Fruit fly (Drosophila melanogaster): Measurements from ENCODE around the gene side-III.

DNA sequence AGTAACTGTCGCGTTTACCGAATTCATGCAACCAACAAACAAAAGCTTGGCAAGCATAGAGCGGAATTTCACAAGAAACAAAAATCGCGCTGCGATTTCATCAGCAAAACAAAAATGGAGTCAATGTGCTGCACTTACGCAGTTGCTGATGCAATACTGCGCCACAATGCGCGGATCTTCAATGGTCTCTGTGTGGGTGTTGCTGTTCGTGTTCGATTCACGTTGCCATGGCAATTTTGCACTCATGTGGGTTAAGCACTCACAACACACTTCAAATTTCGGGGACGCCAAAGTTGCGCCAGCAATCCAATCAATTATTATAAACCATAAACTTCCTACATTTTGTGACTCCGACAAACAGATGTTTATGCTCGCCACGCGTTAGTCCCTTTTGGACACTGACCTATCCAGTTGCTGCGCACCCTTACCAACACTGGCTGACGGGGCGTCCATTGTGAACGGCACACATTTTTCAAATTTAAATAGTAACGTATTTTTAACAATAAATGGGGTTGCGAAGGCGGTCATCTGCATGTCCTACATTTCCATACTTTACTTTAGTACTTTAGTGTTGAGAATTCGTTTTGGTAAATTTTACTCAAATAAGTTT is 97.2 kb downstream of the side-III start, which contains the start of gene CG2017:
- TF ChIP-seq fkh (GFP tag; optimal IDR thresholded peaks at IDR 0.05) (no peak), Gug (GFP tag; IDR thresholded peaks at IDR 0.05) (no peak), Eip78C (GFP tag) (peak; percentile 58), CG15336 (GFP tag; IDR thresholded peaks at IDR 0.05) (peak; percentile 34; the same call in 1 of the 2 replicates), CG32006 (GFP tag; optimal IDR thresholded peaks at IDR 0.05) (no peak), CG11762 (GFP tag; optimal IDR thresholded peaks at IDR 0.05; ENCODE audit: insufficient read depth) (no peak)

All from whole organism, prepupa.